Worm (Caenorhabditis elegans) whole organism, L4 larva: Measurements from ENCODE around the gene sru-44.
A peak's percentile ranks its signal among the peaks of the same experiment; 100 is the strongest.

Source experiments
- F49E8.2 ChIP-seq: sonication (generic microtip); optimal IDR thresholded peaks from 2 replicates; lab custom pipeline; 2016; ENCODE audit warnings: missing compliant biosample characterization, mild to moderate bottlenecking, missing genetic modification characterization, borderline replicate concordance
- T20F7.1 ChIP-seq: fragments of 200-800 bp; sonication (Bioruptor generic); optimal IDR thresholded peaks from 2 replicates; lab custom pipeline; 2018; ENCODE audit warnings: mild to moderate bottlenecking, missing genetic modification characterization, missing compliant biosample characterization
- aha-1 ChIP-seq: fragments of 150-350 bp; peaks from one replicate; lab custom pipeline; 2014; ENCODE audit warnings: missing biosample characterization, missing genetic modification characterization
- ceh-28 ChIP-seq: fragments of 150-350 bp; optimal IDR thresholded peaks from 2 replicates; lab custom pipeline; 2014; ENCODE audit warnings: missing biosample characterization, missing genetic modification reagents, missing genetic modification characterization
- egl-43 ChIP-seq: fragments of 200-800 bp; sonication (Bioruptor generic); IDR thresholded peaks from 2 replicates; pipeline ENCODE4 v1.3.6; 2022; ENCODE audit warnings: missing genetic modification reagents, missing genetic modification characterization, missing compliant biosample characterization
- fkh-10 ChIP-seq: fragments of 150-350 bp; optimal IDR thresholded peaks from 2 replicates; lab custom pipeline; 2014; ENCODE audit warnings: missing biosample characterization, missing genetic modification reagents, missing genetic modification characterization
- lin-13 ChIP-seq: fragments of 150-350 bp; optimal IDR thresholded peaks from 2 replicates; lab custom pipeline; 2014; ENCODE audit warnings: missing biosample characterization, missing genetic modification reagents, missing genetic modification characterization
- nhr-237 ChIP-seq: sonication (generic microtip); optimal IDR thresholded peaks from 2 replicates; lab custom pipeline; 2017; ENCODE audit warnings: missing biosample characterization, missing genetic modification characterization
- skn-1 ChIP-seq: fragments of 150-350 bp; optimal IDR thresholded peaks from 2 replicates; lab custom pipeline; 2014; ENCODE audit warnings: missing biosample characterization, missing genetic modification characterization
- unc-62 ChIP-seq, 3 experiments: fragments of 150-350 bp in 1 of 3; sonication (generic microtip); optimal IDR thresholded peaks in 2 of 3; peaks in 1 of 3; 1 replicate in 1 of 3; 2 replicates in 2 of 3; lab custom pipeline; 2014 to 2017; ENCODE audit warnings: missing biosample characterization in 3 of 3, missing genetic modification characterization in 3 of 3, missing genetic modification reagents in 3 of 3, missing genotype in 1 of 3
- zag-1 ChIP-seq: fragments of 150-350 bp; optimal IDR thresholded peaks from 2 replicates; lab custom pipeline; 2014; ENCODE audit warnings: missing biosample characterization, missing genetic modification characterization

- TF ChIP-seq skn-1 (no peak), ceh-28 (tag; lab: Kevin White, UChicago) (no peak), egl-43 (no peak), fkh-10 (GFP tag; lab: Kevin White, UChicago) (no peak), aha-1 (no peak), nhr-237 (no peak), T20F7.1 (GFP tag; lab: Kevin White, UChicago) (no peak), F49E8.2 (tag; lab: Kevin White, UChicago) (no peak), unc-62 (GFP tag; optimal IDR thresholded peaks at IDR 0.05 in 1 of 2; lab: Kevin White, UChicago) (peak in 1 of 2 experiments; percentile 3), unc-62 (tag; optimal IDR thresholded peaks at IDR 0.05; lab: Kevin White, UChicago) (no peak), zag-1 (tag; lab: Kevin White, UChicago) (no peak), lin-13 (GFP tag; lab: Kevin White, UChicago) (no peak)
Measured at ce11 chrV:16499006-16499405, 31.3 kb upstream of the sru-44 start, which contains the start of gene F36D3.1.
